Fruit fly (Drosophila melanogaster) whole organism, wandering third instar larva: ENCODE results near the gene CG15382.
A peak's percentile ranks its signal among the peaks of the same experiment; 100 is the strongest.

Experiments
- Abd-B ChIP-seq: fragments of >200 bp; optimal IDR thresholded peaks from 2 replicates; lab custom pipeline; 2017; ENCODE audit warnings: missing biosample characterization, missing genetic modification characterization
- CG32264 ChIP-seq: fragments of 200-800 bp; sonication (Bioruptor generic); optimal IDR thresholded peaks from 2 replicates; lab custom pipeline; 2016; ENCODE audit warnings: missing biosample characterization, missing genetic modification characterization
- CG9705 ChIP-seq: fragments of 200-800 bp; sonication (Bioruptor generic); optimal IDR thresholded peaks from 2 replicates; lab custom pipeline; 2018; ENCODE audit warnings: missing biosample characterization, mild to moderate bottlenecking, missing genetic modification characterization
- CrebA ChIP-seq: fragments of 200-800 bp; sonication (Bioruptor generic); optimal IDR thresholded peaks from 2 replicates; lab custom pipeline; 2016; ENCODE audit warnings: missing biosample characterization, mild to moderate bottlenecking, missing genetic modification characterization, borderline replicate concordance
- Dfd ChIP-seq: fragments of >200 bp; optimal IDR thresholded peaks from 2 replicates; lab custom pipeline; 2017; ENCODE audit warnings: missing biosample characterization, missing genetic modification characterization
- Dif ChIP-seq: fragments of 200-275, 200-300 bp; sonication (Bioruptor generic); optimal IDR thresholded peaks from 2 replicates; lab custom pipeline; 2018; ENCODE audit warnings: missing biosample characterization, missing genetic modification characterization; ENCODE audit not compliant: partially characterized antibody
- GATAd ChIP-seq: sonication (Bioruptor generic); optimal IDR thresholded peaks from 2 replicates; lab custom pipeline; 2016; ENCODE audit warnings: missing biosample characterization, missing genetic modification characterization
- HLH106 ChIP-seq: fragments of 200-800 bp; optimal IDR thresholded peaks from 3 replicates; lab custom pipeline; 2019; ENCODE audit warnings: missing biosample characterization, mild to moderate bottlenecking, missing genetic modification characterization, moderate library complexity
- Hnf4 ChIP-seq: fragments of 200-800 bp; sonication (Bioruptor generic); optimal IDR thresholded peaks from 2 replicates; lab custom pipeline; 2016; ENCODE audit warnings: missing biosample characterization, mild to moderate bottlenecking, missing genetic modification characterization
- Hr78 ChIP-seq: fragments of >200 bp; optimal IDR thresholded peaks from 2 replicates; lab custom pipeline; 2017; ENCODE audit warnings: missing biosample characterization, missing genetic modification characterization
- Hr83 ChIP-seq: fragments of 200-300 bp; sonication (Bioruptor generic); optimal IDR thresholded peaks from 2 replicates; lab custom pipeline; 2016; ENCODE audit warnings: missing biosample characterization, mild to moderate bottlenecking, missing genetic modification characterization, moderate library complexity; ENCODE audit not compliant: poor library complexity, severe bottlenecking
- Jra ChIP-seq: sonication (Bioruptor generic); optimal IDR thresholded peaks from 2 replicates; lab custom pipeline; 2016; ENCODE audit warnings: missing biosample characterization, missing genetic modification characterization
- Mio ChIP-seq: sonication (Bioruptor generic); optimal IDR thresholded peaks from 2 replicates; lab custom pipeline; 2016; ENCODE audit warnings: missing biosample characterization, missing genetic modification characterization
- Myc ChIP-seq: fragments of >200 bp; optimal IDR thresholded peaks from 2 replicates; lab custom pipeline; 2017
- N ChIP-seq: fragments of >200 bp; optimal IDR thresholded peaks from 2 replicates; lab custom pipeline; 2018; ENCODE audit warnings: missing biosample characterization, missing external identifiers, missing genetic modification characterization
- OdsH ChIP-seq: fragments of 200-800 bp; sonication (Bioruptor generic); optimal IDR thresholded peaks from 2 replicates; lab custom pipeline; 2016; ENCODE audit warnings: missing biosample characterization, mild to moderate bottlenecking, missing genetic modification characterization
- Rel ChIP-seq, 2 experiments: fragments of 200-800 bp; sonication (Bioruptor generic) in 1 of 2; optimal IDR thresholded peaks; 2 replicates in 1 of 2; 3 replicates in 1 of 2; lab custom pipeline; 2016 to 2019; ENCODE audit warnings: mild to moderate bottlenecking in 2 of 2, missing biosample characterization in 2 of 2, missing genetic modification characterization in 2 of 2, moderate library complexity in 1 of 2
- Sp1 ChIP-seq: fragments of 200-800 bp; sonication (Bioruptor generic); optimal IDR thresholded peaks from 3 replicates; lab custom pipeline; 2019; ENCODE audit warnings: missing biosample characterization, mild to moderate bottlenecking, missing genetic modification characterization, moderate library complexity
- Vsx2 ChIP-seq: fragments of 200-300, 225-300 bp; sonication (Bioruptor generic); optimal IDR thresholded peaks from 2 replicates; lab custom pipeline; 2018; ENCODE audit warnings: missing biosample characterization, missing genetic modification characterization; ENCODE audit not compliant: partially characterized antibody
- br ChIP-seq: fragments of 200-800 bp; sonication (Bioruptor generic); optimal IDR thresholded peaks from 2 replicates; lab custom pipeline; 2016; ENCODE audit warnings: missing biosample characterization, missing genetic modification characterization
- brk ChIP-seq: fragments of 200-800 bp; sonication (Bioruptor generic); optimal IDR thresholded peaks from 2 replicates; lab custom pipeline; 2016; ENCODE audit warnings: missing biosample characterization, mild to moderate bottlenecking, missing genetic modification characterization
- dl ChIP-seq, 2 experiments: fragments of 175-275, 200-275 bp in 1 of 2; fragments of 200-275 bp in 1 of 2; sonication (Bioruptor generic); optimal IDR thresholded peaks; lab custom pipeline; 2018; ENCODE audit warnings: mild to moderate bottlenecking in 2 of 2, missing biosample characterization in 2 of 2, missing genetic modification characterization in 2 of 2, moderate library complexity in 2 of 2; ENCODE audit not compliant: partially characterized antibody in 2 of 2, insufficient read depth in 1 of 2
- dmrt93B ChIP-seq: fragments of 200-800 bp; sonication (Bioruptor generic); optimal IDR thresholded peaks from 2 replicates; lab custom pipeline; 2018; ENCODE audit warnings: missing biosample characterization, mild to moderate bottlenecking, missing genetic modification characterization
- dsf ChIP-seq: sonication (Bioruptor generic); optimal IDR thresholded peaks from 2 replicates; lab custom pipeline; 2016; ENCODE audit warnings: missing biosample characterization, missing genetic modification characterization, borderline replicate concordance
- ey ChIP-seq: fragments of 200-800 bp; sonication (Bioruptor generic); optimal IDR thresholded peaks from 2 replicates; lab custom pipeline; 2016; ENCODE audit warnings: missing biosample characterization, missing genetic modification characterization
- foxo ChIP-seq, 2 experiments: fragments of 200-800 bp; sonication (Bioruptor generic); optimal IDR thresholded peaks; 2 replicates in 1 of 2; 3 replicates in 1 of 2; lab custom pipeline; 2016 to 2017; ENCODE audit warnings: missing biosample characterization in 2 of 2, missing genetic modification characterization in 2 of 2
- fru ChIP-seq: fragments of 200-800 bp; sonication (Bioruptor generic); optimal IDR thresholded peaks from 3 replicates; lab custom pipeline; 2016; ENCODE audit warnings: missing biosample characterization, mild to moderate bottlenecking, missing genetic modification characterization
- h ChIP-seq: fragments of 200-800 bp; sonication (Bioruptor generic); optimal IDR thresholded peaks from 3 replicates; lab custom pipeline; 2016; ENCODE audit warnings: missing biosample characterization, mild to moderate bottlenecking, missing genetic modification characterization
- jim ChIP-seq: fragments of 175-275, 200-325 bp; sonication (Bioruptor generic); optimal IDR thresholded peaks from 2 replicates; lab custom pipeline; 2016; ENCODE audit warnings: missing biosample characterization, mild to moderate bottlenecking, missing genetic modification characterization
- lola ChIP-seq: fragments of >200 bp; optimal IDR thresholded peaks from 2 replicates; lab custom pipeline; 2017; ENCODE audit warnings: missing biosample characterization, missing genetic modification characterization
- pan ChIP-seq: fragments of >200 bp; optimal IDR thresholded peaks from 2 replicates; lab custom pipeline; 2017
- psq ChIP-seq: fragments of 200-800 bp; sonication (Bioruptor generic); optimal IDR thresholded peaks from 3 replicates; lab custom pipeline; 2017; ENCODE audit warnings: missing biosample characterization, mild to moderate bottlenecking, missing genetic modification characterization, moderate library complexity
- rgr ChIP-seq: fragments of 200-800 bp; sonication (Bioruptor generic); optimal IDR thresholded peaks from 3 replicates; lab custom pipeline; 2016; ENCODE audit warnings: missing biosample characterization, mild to moderate bottlenecking, missing genetic modification characterization
- sage ChIP-seq: fragments of 200-800 bp; sonication (Bioruptor generic); optimal IDR thresholded peaks from 2 replicates; lab custom pipeline; 2016; ENCODE audit warnings: missing biosample characterization, mild to moderate bottlenecking, missing genetic modification characterization
- sv ChIP-seq: fragments of 200-800 bp; sonication (Bioruptor generic); optimal IDR thresholded peaks from 3 replicates; lab custom pipeline; 2016; ENCODE audit warnings: missing biosample characterization, missing genetic modification characterization
- tai ChIP-seq: sonication (Bioruptor generic); optimal IDR thresholded peaks from 2 replicates; lab custom pipeline; 2016; ENCODE audit warnings: missing biosample characterization, missing genetic modification characterization
- usp ChIP-seq: fragments of >200 bp; optimal IDR thresholded peaks from 2 replicates; lab custom pipeline; 2017; ENCODE audit warnings: missing biosample characterization, missing genetic modification characterization
- woc ChIP-seq: sonication (Bioruptor generic); optimal IDR thresholded peaks from 2 replicates; lab custom pipeline; 2016; ENCODE audit warnings: missing biosample characterization, mild to moderate bottlenecking, missing genetic modification characterization

CG15382 gene

dm6 chr2L:2163568-2163953 is 8.0 kb downstream of the CG15382 start:
- TF ChIP-seq Dfd (GFP tag; lab: Kevin White, UChicago) (no peak), sage (GFP tag; lab: Kevin White, UChicago) (peak; percentile 62), woc (GFP tag; lab: Kevin White, UChicago) (peak; percentile 94), CG9705 (GFP tag; lab: Kevin White, UChicago) (peak; percentile 71), CrebA (GFP tag; lab: Kevin White, UChicago) (no peak), HLH106 (peak; percentile 92), Myc (lab: Kevin White, UChicago) (no peak), dl (GFP tag; optimal IDR thresholded peaks at IDR 0.05; lab: Kevin White, UChicago; ENCODE audit: insufficient read depth in 1 of 2, partially characterized antibody in 2 of 2) (peak in 1 of 2 experiments; percentile 57), foxo (GFP tag; optimal IDR thresholded peaks at IDR 0.05; lab: Kevin White, UChicago) (peak; percentile 87 to 92), Rel (GFP tag; optimal IDR thresholded peaks at IDR 0.05; lab: Kevin White, UChicago) (peak; percentile 67), Rel (tag; optimal IDR thresholded peaks at IDR 0.05; lab: Kevin White, UChicago) (peak; percentile 71), br (peak; percentile 97), Dif (peak; percentile 32), Mio (GFP tag; lab: Kevin White, UChicago) (peak; percentile 34), jim (GFP tag; lab: Kevin White, UChicago) (peak; percentile 85), psq (peak; percentile 95), rgr (GFP tag; lab: Kevin White, UChicago) (peak; percentile 86), Sp1 (GFP tag; lab: Kevin White, UChicago) (peak; percentile 93), dmrt93B (peak; percentile 86), Abd-B (no peak), tai (GFP tag; lab: Kevin White, UChicago) (no peak), sv (peak; percentile 73), usp (no peak), pan (lab: Kevin White, UChicago) (no peak), N (GFP tag; lab: Kevin White, UChicago) (no peak), Hr78 (GFP tag; lab: Kevin White, UChicago) (no peak), fru (GFP tag; lab: Kevin White, UChicago) (peak; percentile 97), CG32264 (GFP tag; lab: Kevin White, UChicago) (peak; percentile 68), Hnf4 (peak; percentile 77), Hr83 (GFP tag; lab: Kevin White, UChicago) (peak; percentile 72), Vsx2 (GFP tag; lab: Kevin White, UChicago) (peak; percentile 53), dsf (GFP tag; lab: Kevin White, UChicago) (peak; percentile 61), lola (GFP tag; lab: Kevin White, UChicago) (no peak), brk (GFP tag; lab: Kevin White, UChicago) (peak; percentile 63), GATAd (GFP tag; lab: Kevin White, UChicago) (no peak), h (GFP tag; lab: Kevin White, UChicago) (peak; percentile 93), Jra (GFP tag; lab: Kevin White, UChicago) (peak; percentile 87), ey (GFP tag; lab: Kevin White, UChicago) (peak; percentile 93), OdsH (GFP tag; lab: Kevin White, UChicago) (peak; percentile 88)

DNA sequence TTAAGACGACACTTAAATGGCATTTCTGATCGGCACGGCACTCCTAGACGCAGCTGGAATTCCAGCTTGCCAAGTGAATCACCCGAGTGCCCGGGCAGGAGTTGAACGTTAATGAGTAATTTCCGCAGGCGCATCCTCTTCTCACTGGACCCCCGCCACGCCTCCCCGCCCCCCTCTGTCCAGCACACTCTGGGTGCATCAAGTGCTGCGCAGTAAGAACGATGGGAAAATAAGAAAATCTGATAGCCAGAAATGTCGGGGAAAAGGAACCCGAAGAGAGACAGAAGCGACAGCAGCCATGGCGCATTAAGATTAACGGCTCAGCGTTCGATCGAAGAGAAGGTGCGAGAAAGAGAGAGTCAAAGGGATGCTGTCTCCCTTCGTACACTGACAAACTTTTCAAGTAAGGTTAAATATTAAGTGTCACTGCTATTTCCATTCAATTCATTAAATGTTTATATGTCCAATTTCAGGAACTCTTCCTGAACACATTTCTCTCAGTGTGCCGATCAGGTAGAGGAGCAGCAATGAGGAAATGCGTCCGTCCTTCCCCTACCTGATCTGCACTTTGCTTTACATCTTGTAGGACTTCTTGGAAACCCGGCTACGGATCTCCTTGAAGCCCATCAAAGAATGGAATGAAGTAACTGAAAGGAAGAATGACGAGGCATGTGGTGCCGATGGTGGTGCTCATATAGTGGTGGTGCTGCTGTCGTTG is 9.1 kb downstream of the CG15382 start:
- TF ChIP-seq dsf (GFP tag; lab: Kevin White, UChicago) (peak; percentile 15), ey (GFP tag; lab: Kevin White, UChicago) (peak; percentile 96), rgr (GFP tag; lab: Kevin White, UChicago) (peak; percentile 95), woc (GFP tag; lab: Kevin White, UChicago) (peak; percentile 97), HLH106 (peak; percentile 94), dl (GFP tag; optimal IDR thresholded peaks at IDR 0.05; lab: Kevin White, UChicago; ENCODE audit: insufficient read depth in 1 of 2, partially characterized antibody in 2 of 2) (no peak), N (GFP tag; lab: Kevin White, UChicago) (no peak), Mio (GFP tag; lab: Kevin White, UChicago) (peak; percentile 38), CG32264 (GFP tag; lab: Kevin White, UChicago) (peak; percentile 88), Vsx2 (GFP tag; lab: Kevin White, UChicago) (no peak), foxo (GFP tag; optimal IDR thresholded peaks at IDR 0.05; lab: Kevin White, UChicago) (peak; percentile 71 to 97), jim (GFP tag; lab: Kevin White, UChicago) (no peak), psq (peak; percentile 98), Rel (GFP tag; optimal IDR thresholded peaks at IDR 0.05; lab: Kevin White, UChicago) (peak; percentile 92), Rel (tag; optimal IDR thresholded peaks at IDR 0.05; lab: Kevin White, UChicago) (peak; percentile 63), sv (peak; percentile 54), h (GFP tag; lab: Kevin White, UChicago) (peak; percentile 97), CrebA (GFP tag; lab: Kevin White, UChicago) (peak; percentile 68), sage (GFP tag; lab: Kevin White, UChicago) (peak; percentile 85), br (peak; percentile 92), tai (GFP tag; lab: Kevin White, UChicago) (peak; percentile 88), pan (lab: Kevin White, UChicago) (no peak), brk (GFP tag; lab: Kevin White, UChicago) (peak; percentile 89), Jra (GFP tag; lab: Kevin White, UChicago) (peak; percentile 74), Myc (lab: Kevin White, UChicago) (no peak), Hr78 (GFP tag; lab: Kevin White, UChicago) (no peak), usp (no peak), Hr83 (GFP tag; lab: Kevin White, UChicago) (peak; percentile 41), lola (GFP tag; lab: Kevin White, UChicago) (no peak), CG9705 (GFP tag; lab: Kevin White, UChicago) (peak; percentile 87), OdsH (GFP tag; lab: Kevin White, UChicago) (peak; percentile 90), Dif (no peak), GATAd (GFP tag; lab: Kevin White, UChicago) (no peak), dmrt93B (peak; percentile 84), Dfd (GFP tag; lab: Kevin White, UChicago) (peak; percentile 57), Hnf4 (peak; percentile 94), Sp1 (GFP tag; lab: Kevin White, UChicago) (peak; percentile 90), fru (GFP tag; lab: Kevin White, UChicago) (peak; percentile 97), Abd-B (no peak)
